Worm (Caenorhabditis elegans): ENCODE measurements around the gene C27H6.8.
A peak's percentile ranks its signal among the peaks of the same experiment; 100 is the strongest.

C27H6.8 gene

ce11 chrV:9960376-9960775 is 27.2 kb downstream of the C27H6.8 start, which contains the start of gene T07C12.10:
Gene T07C12.10, minus strand, starts transcription at chrV:9960476.
- TF ChIP-seq mep-1 (tag; optimal IDR thresholded peaks at IDR 0.05) (no peak), elt-1 (tag; optimal IDR thresholded peaks at IDR 0.05; ENCODE audit: borderline replicate concordance, insufficient read depth) (no peak), elt-3 (tag; optimal IDR thresholded peaks at IDR 0.05) (no peak), snpc-4 (tag; optimal IDR thresholded peaks at IDR 0.05) (no peak), nhr-237 (tag; optimal IDR thresholded peaks at IDR 0.05) (no peak), bed-3 (GFP tag; optimal IDR thresholded peaks at IDR 0.05) (no peak), ham-2 (GFP tag; optimal IDR thresholded peaks at IDR 0.05) (no peak), nhr-76 (tag; optimal IDR thresholded peaks at IDR 0.05) (no peak), unc-39 (tag; optimal IDR thresholded peaks at IDR 0.05) (no peak), drap-1 (GFP tag; optimal IDR thresholded peaks at IDR 0.05) (no peak), nhr-28 (tag; optimal IDR thresholded peaks at IDR 0.05) (no peak), cnd-1 (tag; optimal IDR thresholded peaks at IDR 0.05) (no peak), ceh-43 (GFP tag; optimal IDR thresholded peaks at IDR 0.05) (no peak), tbx-8 (GFP tag; optimal IDR thresholded peaks at IDR 0.05) (no peak), zip-8 (tag; optimal IDR thresholded peaks at IDR 0.05) (no peak), nhr-12 (tag; optimal IDR thresholded peaks at IDR 0.05) (no peak), nhr-2 (tag; optimal IDR thresholded peaks at IDR 0.05) (no peak), ceh-39 (tag; optimal IDR thresholded peaks at IDR 0.05) (no peak)

- peak; percentile 98 for TF ChIP-seq hlh-1 (tag; optimal IDR thresholded peaks at IDR 0.05)
- TF ChIP-seq unc-120 (tag; optimal IDR thresholded peaks at IDR 0.05; ENCODE audit: poor library complexity, severe bottlenecking): peak; percentile 66
- TF ChIP-seq snpc-4 (tag; optimal IDR thresholded peaks at IDR 0.05): no peak
- TF ChIP-seq unc-62 (GFP tag; optimal IDR thresholded peaks at IDR 0.05): peak; percentile 66
- TF ChIP-seq mab-5 (tag; optimal IDR thresholded peaks at IDR 0.05): peak; percentile 35
- no peak for TF ChIP-seq ceh-39 (tag; optimal IDR thresholded peaks at IDR 0.05)
Measured at ce11 chrV:9958654-9959053, 28.9 kb downstream of the C27H6.8 start.

ce11 chrV:9958231-9958630 is 29.4 kb downstream of the C27H6.8 start, which contains the start of gene anmt-3:
Gene anmt-3, minus strand, starts transcription at chrV:9958331.
- no peak for TF ChIP-seq zip-8 (tag; optimal IDR thresholded peaks at IDR 0.05)

ce11 chrV:9952396-9952795 is 35.2 kb downstream of the C27H6.8 start, which contains the start of gene mam-5:
Gene mam-5, plus strand, starts transcription at chrV:9952699.
- TF ChIP-seq unc-39 (tag; optimal IDR thresholded peaks at IDR 0.05) (no peak), blmp-1 (tag; optimal IDR thresholded peaks at IDR 0.05) (peak; percentile 56)

- TF ChIP-seq tbx-8 (GFP tag; optimal IDR thresholded peaks at IDR 0.05): no peak
- no peak for TF ChIP-seq ceh-39 (tag; optimal IDR thresholded peaks at IDR 0.05)
- TF ChIP-seq sem-2 (GFP tag; optimal IDR thresholded peaks at IDR 0.05): no peak
- TF ChIP-seq ceh-43 (GFP tag; optimal IDR thresholded peaks at IDR 0.05): no peak
- TF ChIP-seq unc-62 (GFP tag; optimal IDR thresholded peaks at IDR 0.05): no peak
- TF ChIP-seq unc-39 (tag; optimal IDR thresholded peaks at IDR 0.05): no peak
- no peak for TF ChIP-seq nhr-76 (tag; optimal IDR thresholded peaks at IDR 0.05)
- no peak for TF ChIP-seq lin-13 (tag; optimal IDR thresholded peaks at IDR 0.05)
- no peak for TF ChIP-seq zip-8 (tag; optimal IDR thresholded peaks at IDR 0.05)
- no peak for TF ChIP-seq ztf-11 (tag; optimal IDR thresholded peaks at IDR 0.05)
- no peak for TF ChIP-seq lin-32 (GFP tag; optimal IDR thresholded peaks at IDR 0.05)
- no peak for TF ChIP-seq pha-4 (tag; optimal IDR thresholded peaks at IDR 0.05)
- no peak for TF ChIP-seq elt-1 (tag; optimal IDR thresholded peaks at IDR 0.05; ENCODE audit: borderline replicate concordance, insufficient read depth)
- TF ChIP-seq snpc-4 (tag; optimal IDR thresholded peaks at IDR 0.05): no peak
- no peak for TF ChIP-seq sptf-1 (tag; optimal IDR thresholded peaks at IDR 0.05)
Measured at ce11 chrV:9950861-9951260, 36.7 kb downstream of the C27H6.8 start, which contains the start of gene ttr-46. Gene ttr-46, plus strand, starts transcription at chrV:9951233.

ce11 chrV:9948840-9949239 is 38.7 kb downstream of the C27H6.8 start, which contains the start of gene nlp-58:
Gene nlp-58, minus strand, starts transcription at chrV:9948940.
- no peak for TF ChIP-seq lsy-2 (tag; optimal IDR thresholded peaks at IDR 0.05)
- no peak for TF ChIP-seq lin-13 (tag; optimal IDR thresholded peaks at IDR 0.05)
- no peak for TF ChIP-seq nhr-2 (tag; optimal IDR thresholded peaks at IDR 0.05)
- TF ChIP-seq sem-2 (GFP tag; optimal IDR thresholded peaks at IDR 0.05): no peak
- no peak for TF ChIP-seq blmp-1 (tag; optimal IDR thresholded peaks at IDR 0.05)
- TF ChIP-seq cnd-1 (tag; optimal IDR thresholded peaks at IDR 0.05): no peak
- no peak for TF ChIP-seq elt-3 (tag; optimal IDR thresholded peaks at IDR 0.05)
- no peak for TF ChIP-seq unc-62 (GFP tag; optimal IDR thresholded peaks at IDR 0.05)
- no peak for TF ChIP-seq zip-8 (tag; optimal IDR thresholded peaks at IDR 0.05)
- no peak for TF ChIP-seq ceh-43 (GFP tag; optimal IDR thresholded peaks at IDR 0.05)
- no peak for TF ChIP-seq elt-1 (tag; optimal IDR thresholded peaks at IDR 0.05; ENCODE audit: borderline replicate concordance, insufficient read depth)
- TF ChIP-seq ceh-39 (tag; optimal IDR thresholded peaks at IDR 0.05): no peak
- TF ChIP-seq M03D4.4 (tag; optimal IDR thresholded peaks at IDR 0.05): no peak
- no peak for TF ChIP-seq snpc-4 (tag; optimal IDR thresholded peaks at IDR 0.05)
- no peak for TF ChIP-seq bed-3 (GFP tag; optimal IDR thresholded peaks at IDR 0.05)
- TF ChIP-seq ztf-11 (tag; optimal IDR thresholded peaks at IDR 0.05): no peak
- no peak for TF ChIP-seq nhr-237 (tag; optimal IDR thresholded peaks at IDR 0.05)

Data from whole organism, mixed stage, embryonic.